Fruit fly (Drosophila melanogaster): Measurements from ENCODE around the gene Cpr64Aa.

Cpr64Aa gene

DNA sequence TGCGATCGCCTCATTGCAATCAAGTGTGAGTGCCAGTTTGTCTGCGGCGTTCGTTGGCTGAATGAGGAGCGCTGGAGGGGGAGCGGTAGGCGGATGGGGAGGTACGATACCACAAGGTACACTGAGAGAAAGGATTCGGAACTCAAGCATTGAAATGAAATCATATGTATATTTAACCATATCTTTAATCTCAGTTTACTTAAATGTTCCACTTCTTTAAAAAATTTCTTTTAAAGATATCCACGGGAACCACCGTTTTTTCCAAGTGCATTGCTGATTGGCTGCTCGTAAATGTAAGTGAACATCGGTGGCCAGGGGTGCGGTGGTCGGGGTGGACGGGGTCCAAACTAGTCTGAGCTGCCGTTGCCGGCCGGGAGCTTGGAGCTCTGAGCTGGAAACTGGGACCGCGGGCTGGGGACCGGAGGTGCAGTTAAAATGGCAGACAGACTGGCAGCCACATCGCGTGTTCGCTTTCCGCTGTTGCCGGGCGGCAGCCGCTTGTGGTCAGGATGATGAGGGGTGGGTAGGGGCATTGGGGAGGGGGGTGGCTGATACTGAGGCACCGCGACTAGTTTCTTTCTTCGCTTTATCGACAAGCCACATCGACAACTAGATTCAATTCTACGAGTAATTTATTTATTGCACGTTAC is 19.3 kb upstream of the Cpr64Aa start (continued):
- peak in 1 of 2 experiments; percentile 92 for TF ChIP-seq Hr78 (GFP tag; optimal IDR thresholded peaks at IDR 0.05)
- TF ChIP-seq hbn (GFP tag; IDR thresholded peaks at IDR 0.05; ENCODE audit: partially characterized antibody): no peak
- TF ChIP-seq CG10654 (GFP tag; optimal IDR thresholded peaks at IDR 0.05): peak; percentile 94
- TF ChIP-seq CG10321 (GFP tag; IDR thresholded peaks at IDR 0.05): peak; percentile 78
- no peak for TF ChIP-seq hb (GFP tag; IDR thresholded peaks at IDR 0.05; ENCODE audit: partially characterized antibody)
- peak; percentile 98 for TF ChIP-seq Oli (tag; optimal IDR thresholded peaks at IDR 0.05)
- TF ChIP-seq CG7271 (tag; optimal IDR thresholded peaks at IDR 0.05): peak; percentile 81
- peak; percentile 94 for TF ChIP-seq Gsc (GFP tag; IDR thresholded peaks at IDR 0.05)
- peak; percentile 99 for TF ChIP-seq ATbp (GFP tag; optimal IDR thresholded peaks at IDR 0.05)
- TF ChIP-seq CG17912 (GFP tag; optimal IDR thresholded peaks at IDR 0.05): peak; percentile 96
- peak; percentile 98 for TF ChIP-seq Xrp1 (GFP tag; IDR thresholded peaks at IDR 0.05)
- peak; percentile 98 for TF ChIP-seq HLH3B (GFP tag; IDR thresholded peaks at IDR 0.05)
- TF ChIP-seq crol (GFP tag; IDR thresholded peaks at IDR 0.05): peak; percentile 97
- peak; percentile 88 for TF ChIP-seq wek (GFP tag; optimal IDR thresholded peaks at IDR 0.05)
- peak; percentile 97 for TF ChIP-seq CG34422 (GFP tag; IDR thresholded peaks at IDR 0.05)
- TF ChIP-seq CG8478 (optimal IDR thresholded peaks at IDR 0.05): no peak
- peak; percentile 87 for TF ChIP-seq CG12236 (GFP tag; optimal IDR thresholded peaks at IDR 0.05)
- no peak for TF ChIP-seq Tbp (GFP tag; optimal IDR thresholded peaks at IDR 0.05)
- peak; percentile 99 for TF ChIP-seq Med (GFP tag)
- peak; percentile 85 for TF ChIP-seq CG6683 (GFP tag; optimal IDR thresholded peaks at IDR 0.05)
- TF ChIP-seq scrt (GFP tag; optimal IDR thresholded peaks at IDR 0.05): peak; percentile 85
- peak; percentile 92 for TF ChIP-seq CG3847 (GFP tag; IDR thresholded peaks at IDR 0.05)
- TF ChIP-seq CG32767 (GFP tag; IDR thresholded peaks at IDR 0.05): peak; percentile 95
- TF ChIP-seq stwl (tag; optimal IDR thresholded peaks at IDR 0.05): peak; percentile 38
- TF ChIP-seq nerfin-2 (GFP tag; IDR thresholded peaks at IDR 0.05; ENCODE audit: partially characterized antibody): no peak
- TF ChIP-seq unpg (GFP tag; optimal IDR thresholded peaks at IDR 0.05): peak; percentile 97
- peak; percentile 90 for TF ChIP-seq CG4404 (GFP tag; IDR thresholded peaks at IDR 0.05)
- TF ChIP-seq cas (GFP tag; IDR thresholded peaks at IDR 0.05): peak; percentile 67; the same call in 1 of the 2 replicates
- TF ChIP-seq CG13123 (GFP tag; optimal IDR thresholded peaks at IDR 0.05): peak; percentile 91
- TF ChIP-seq CG31441 (GFP tag; IDR thresholded peaks at IDR 0.05): peak; percentile 98
- TF ChIP-seq pros (GFP tag; optimal IDR thresholded peaks at IDR 0.05): peak; percentile 67
- TF ChIP-seq CG2202 (tag; optimal IDR thresholded peaks at IDR 0.05): peak; percentile 96
- peak; percentile 97 for TF ChIP-seq CG11504 (tag; optimal IDR thresholded peaks at IDR 0.05)
- TF ChIP-seq tna (GFP tag; IDR thresholded peaks at IDR 0.05; ENCODE audit: partially characterized antibody): no peak
- peak; percentile 92 for TF ChIP-seq eyg (GFP tag; optimal IDR thresholded peaks at IDR 0.05)
- peak; percentile 91 for TF ChIP-seq sima (GFP tag; optimal IDR thresholded peaks at IDR 0.05)
- peak; percentile 96 for TF ChIP-seq tgo (GFP tag; IDR thresholded peaks at IDR 0.05)
- TF ChIP-seq PHDP (tag; optimal IDR thresholded peaks at IDR 0.05): peak; percentile 95
- peak; percentile 98 for TF ChIP-seq gem (tag; optimal IDR thresholded peaks at IDR 0.05)
- peak; percentile 97 for TF ChIP-seq CG2199 (GFP tag; IDR thresholded peaks at IDR 0.05)
- peak; percentile 88 for TF ChIP-seq CG11696 (GFP tag; IDR thresholded peaks at IDR 0.05)
- peak; percentile 78 for TF ChIP-seq Usf (GFP tag; optimal IDR thresholded peaks at IDR 0.05)
- TF ChIP-seq gsb-n (tag; optimal IDR thresholded peaks at IDR 0.05): peak; percentile 97
- TF ChIP-seq Dad (GFP tag; optimal IDR thresholded peaks at IDR 0.05): peak; percentile 93
- peak; percentile 95 for TF ChIP-seq CG33557 (GFP tag; optimal IDR thresholded peaks at IDR 0.05)
- peak; percentile 95 for TF ChIP-seq sim (GFP tag; IDR thresholded peaks at IDR 0.05)
- peak; percentile 58; the same call in 2 of the 3 replicates for TF ChIP-seq CG6175 (GFP tag; IDR thresholded peaks at IDR 0.05)
- TF ChIP-seq CG10366 (GFP tag; IDR thresholded peaks at IDR 0.05): peak; percentile 98
- peak; percentile 94 for TF ChIP-seq B-H1 (GFP tag; IDR thresholded peaks at IDR 0.05)
- TF ChIP-seq CG13894 (tag; optimal IDR thresholded peaks at IDR 0.05): peak; percentile 34

Data from whole organism, embryonic.